Fruit fly (Drosophila melanogaster): ENCODE data around the gene CG45067.

Gene CG45067

DNA sequence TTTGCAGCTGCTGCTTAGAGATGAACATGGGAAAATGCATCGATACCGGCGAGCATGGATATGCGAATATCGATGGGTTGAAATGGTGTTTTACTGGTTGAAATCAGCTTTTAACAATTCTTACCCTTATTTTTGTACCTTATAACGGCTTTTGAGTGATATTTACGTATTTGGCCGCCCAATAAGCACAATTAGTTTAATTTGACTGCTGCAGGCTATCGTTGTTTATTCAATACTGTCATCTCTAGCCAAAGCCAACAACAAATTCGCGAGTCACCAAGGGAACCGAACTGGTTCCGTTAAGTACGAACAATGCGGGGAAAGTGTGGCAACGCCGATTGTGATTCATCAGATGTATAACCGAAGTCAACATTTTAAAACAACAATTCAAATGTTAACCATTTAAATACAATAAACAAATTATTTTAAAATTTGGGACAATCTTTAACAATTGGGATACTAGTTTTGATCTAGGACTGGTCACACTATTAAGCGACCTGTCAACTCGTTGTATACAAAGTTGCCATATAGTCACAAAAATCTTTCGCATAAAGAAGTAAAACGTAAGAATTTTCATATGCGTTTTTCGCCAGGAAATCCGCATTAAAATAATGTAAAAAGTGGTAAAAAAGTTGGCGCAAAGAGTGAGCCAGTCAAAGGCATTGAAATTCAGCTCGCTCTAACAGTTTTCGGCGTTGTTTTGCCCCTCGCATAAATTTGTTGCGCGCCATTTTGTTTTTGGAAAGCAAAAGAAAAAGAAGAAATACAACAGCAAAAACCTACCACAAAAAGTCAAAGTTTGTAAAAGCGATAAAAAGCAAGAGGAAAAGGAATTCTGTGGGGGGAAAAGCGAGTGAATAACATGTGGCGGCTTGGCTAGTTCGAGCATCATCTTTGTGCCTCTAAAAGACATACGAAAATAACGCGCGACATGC is 34.1 kb upstream of the CG45067 start, which contains the start of the genes Usp5 and BtbVII (continued):
- TF ChIP-seq lov (optimal IDR thresholded peaks at IDR 0.05) (no peak), lov (GFP tag; IDR thresholded peaks at IDR 0.05) (no peak), CG3281 (GFP tag; optimal IDR thresholded peaks at IDR 0.05) (peak; percentile 44), ara (GFP tag; IDR thresholded peaks at IDR 0.05) (peak; percentile 12; the same call in 1 of the 2 replicates), schlank (tag; optimal IDR thresholded peaks at IDR 0.05) (peak; percentile 24), ap (GFP tag; IDR thresholded peaks at IDR 0.05) (no peak), CG12769 (tag; optimal IDR thresholded peaks at IDR 0.05) (peak; percentile 78), CG30431 (GFP tag; optimal IDR thresholded peaks at IDR 0.05) (peak; percentile 6), Lhr (GFP tag; optimal IDR thresholded peaks at IDR 0.05) (peak; percentile 72), bcd (GFP tag; optimal IDR thresholded peaks at IDR 0.05) (peak; percentile 37)

- TF ChIP-seq CG4328 (GFP tag; optimal IDR thresholded peaks at IDR 0.05) (no peak), CG32767 (GFP tag; IDR thresholded peaks at IDR 0.05) (no peak), Hsf (GFP tag; optimal IDR thresholded peaks at IDR 0.05) (no peak), Awh (GFP tag; IDR thresholded peaks at IDR 0.05) (no peak), eyg (GFP tag; optimal IDR thresholded peaks at IDR 0.05) (no peak), CG3407 (GFP tag; optimal IDR thresholded peaks at IDR 0.05) (no peak), pan (optimal IDR thresholded peaks at IDR 0.05) (no peak), pan (GFP tag; optimal IDR thresholded peaks at IDR 0.05 in 1 of 2, IDR thresholded peaks at IDR 0.05 in 1 of 2) (no peak), oc (tag; optimal IDR thresholded peaks at IDR 0.05) (no peak), gfzf (GFP tag; optimal IDR thresholded peaks at IDR 0.05) (peak; percentile 69), H15 (GFP tag; IDR thresholded peaks at IDR 0.05) (no peak), YL-1 (GFP tag; optimal IDR thresholded peaks at IDR 0.05) (no peak), Nf-YB (GFP tag; optimal IDR thresholded peaks at IDR 0.05) (peak; percentile 33), Camta (GFP tag; optimal IDR thresholded peaks at IDR 0.05) (no peak), CG3281 (GFP tag; optimal IDR thresholded peaks at IDR 0.05) (no peak), CG11093 (GFP tag; IDR thresholded peaks at IDR 0.05) (no peak), Bdp1 (GFP tag; optimal IDR thresholded peaks at IDR 0.05) (no peak), CG6654 (GFP tag; optimal IDR thresholded peaks at IDR 0.05) (no peak), gt (GFP tag; IDR thresholded peaks at IDR 0.05) (no peak), CG18599 (GFP tag; optimal IDR thresholded peaks at IDR 0.05) (peak; percentile 39), cas (GFP tag; IDR thresholded peaks at IDR 0.05) (no peak), B-H1 (GFP tag; IDR thresholded peaks at IDR 0.05) (no peak), Eip74EF (GFP tag; optimal IDR thresholded peaks at IDR 0.05) (no peak), twi (tag; optimal IDR thresholded peaks at IDR 0.05) (peak; percentile 73), CG32532 (GFP tag; IDR thresholded peaks at IDR 0.05) (peak; percentile 52), Hr3 (GFP tag; optimal IDR thresholded peaks at IDR 0.05) (no peak), NfI (GFP tag; optimal IDR thresholded peaks at IDR 0.05) (peak; percentile 4), Hmx (GFP tag; optimal IDR thresholded peaks at IDR 0.05) (no peak), CG11695 (GFP tag; IDR thresholded peaks at IDR 0.05) (no peak), zen2 (GFP tag; IDR thresholded peaks at IDR 0.05; ENCODE audit: partially characterized antibody) (no peak), slou (GFP tag; optimal IDR thresholded peaks at IDR 0.05) (no peak), chn (GFP tag; optimal IDR thresholded peaks at IDR 0.05) (peak; percentile 8), CG4730 (GFP tag; IDR thresholded peaks at IDR 0.05) (no peak), CG8478 (optimal IDR thresholded peaks at IDR 0.05) (no peak), org-1 (GFP tag; optimal IDR thresholded peaks at IDR 0.05) (no peak), Adf1 (GFP tag; IDR thresholded peaks at IDR 0.05) (no peak), dan (GFP tag; IDR thresholded peaks at IDR 0.05) (no peak), CG14667 (GFP tag; IDR thresholded peaks at IDR 0.05) (no peak), nerfin-2 (GFP tag; IDR thresholded peaks at IDR 0.05; ENCODE audit: partially characterized antibody) (no peak)
Observed at dm6 chr3L:3143383-3143962, 29.2 kb upstream of the CG45067 start, which contains the start of the genes CG11537 and Alg2. Gene CG11537, minus strand, starts transcription at chr3L:3143457. Gene Alg2, plus strand, starts transcription at chr3L:3143808.

Measured in whole organism, embryonic.